Worm (Caenorhabditis elegans): Measurements from ENCODE around the gene ins-16.

ce11 chrIII:2013156-2013854 is 47.5 kb downstream of the ins-16 start:
- no peak for TF ChIP-seq skn-1 (tag; optimal IDR thresholded peaks at IDR 0.05)
- TF ChIP-seq zag-1 (tag; optimal IDR thresholded peaks at IDR 0.05) = no peak
- no peak for TF ChIP-seq F26F4.8 (GFP tag; conservative IDR thresholded peaks at IDR 0.05)
- TF ChIP-seq fos-1 (tag; optimal IDR thresholded peaks at IDR 0.05) = no peak
- 0 out of 2 replicates have a peak, but pooled peaks have one; percentile 65 for TF ChIP-seq D1046.2 (GFP tag; IDR thresholded peaks at IDR 0.05)
- TF ChIP-seq Y48G9A.11 (GFP tag; IDR thresholded peaks at IDR 0.05) = no peak
- no peak for TF ChIP-seq unc-62 (GFP tag; optimal IDR thresholded peaks at IDR 0.05 in 1 of 2)
- no peak for TF ChIP-seq unc-62 (tag; optimal IDR thresholded peaks at IDR 0.05)
- no peak for TF ChIP-seq mep-1 (tag; optimal IDR thresholded peaks at IDR 0.05)
- no peak for TF ChIP-seq tag-97 (GFP tag; IDR thresholded peaks at IDR 0.05)
- no peak for TF ChIP-seq T20F7.1 (GFP tag; optimal IDR thresholded peaks at IDR 0.05)
- no peak for TF ChIP-seq lin-38 (GFP tag; IDR thresholded peaks at IDR 0.05)
- no peak for TF ChIP-seq Y105C5A.15 (GFP tag; IDR thresholded peaks at IDR 0.05)
- TF ChIP-seq lin-1 (GFP tag; IDR thresholded peaks at IDR 0.05) = no peak

All from whole organism, L4 larva.